Fruit fly (Drosophila melanogaster) whole organism, pupa: Measurements from ENCODE around the gene Pen.
A peak's percentile ranks its signal among the peaks of the same experiment; 100 is the strongest.

ENCODE experiments used
- CG10348 ChIP-seq: fragments of 200-800 bp; sonication (Bioruptor generic); IDR thresholded peaks from 2 replicates; pipeline ENCODE4 v1.3.6; 2022; ENCODE audit warnings: missing biosample characterization, missing genetic modification characterization
- CG12605 ChIP-seq: fragments of 200-800 bp; sonication (Bioruptor generic); IDR thresholded peaks from 2 replicates; pipeline ENCODE4 v1.3.6; 2022; ENCODE audit warnings: missing biosample characterization, missing genetic modification characterization
- CG13204 ChIP-seq: fragments of 200-800 bp; sonication (Bioruptor generic); optimal IDR thresholded peaks from 2 replicates; lab custom pipeline; 2018; ENCODE audit warnings: missing biosample characterization, mild to moderate bottlenecking, missing genetic modification characterization, moderate library complexity
- CG14655 ChIP-seq: fragments of 200-800 bp; sonication (Bioruptor generic); optimal IDR thresholded peaks from 3 replicates; lab custom pipeline; 2017; ENCODE audit warnings: mild to moderate bottlenecking, missing biosample characterization, missing genetic modification reagents, missing genetic modification characterization
- CG15710 ChIP-seq: fragments of 200-800 bp; sonication (Bioruptor generic); optimal IDR thresholded peaks from 2 replicates; lab custom pipeline; 2018; ENCODE audit warnings: missing biosample characterization, mild to moderate bottlenecking, missing genetic modification characterization, moderate library complexity
- CG17806 ChIP-seq: fragments of 200-800 bp; sonication (Bioruptor generic); optimal IDR thresholded peaks from 2 replicates; lab custom pipeline; 2018; ENCODE audit warnings: missing biosample characterization, mild to moderate bottlenecking, missing genetic modification characterization, moderate library complexity
- CG32121 ChIP-seq: fragments of 200-800 bp; sonication (Bioruptor generic); IDR thresholded peaks from 2 replicates; pipeline ENCODE4 v1.3.6; 2022; ENCODE audit warnings: missing biosample characterization, missing genetic modification characterization
- CG34367 ChIP-seq: fragments of 200-800 bp; sonication (Bioruptor generic); optimal IDR thresholded peaks from 2 replicates; lab custom pipeline; 2018; ENCODE audit warnings: missing biosample characterization, mild to moderate bottlenecking, missing genetic modification characterization
- CG4496 ChIP-seq: fragments of 200-800 bp; sonication (Bioruptor generic); IDR thresholded peaks from 3 replicates; pipeline ENCODE4 v1.3.6; 2022; ENCODE audit warnings: missing biosample characterization, missing genetic modification characterization
- CG8159 ChIP-seq: fragments of 200-800 bp; sonication (Bioruptor generic); optimal IDR thresholded peaks from 3 replicates; lab custom pipeline; 2018; ENCODE audit warnings: missing biosample characterization, mild to moderate bottlenecking, missing genetic modification characterization, moderate library complexity
- CG8301 ChIP-seq: fragments of 200-800 bp; sonication (Bioruptor generic); optimal IDR thresholded peaks from 2 replicates; lab custom pipeline; 2018; ENCODE audit warnings: missing biosample characterization, mild to moderate bottlenecking, missing genetic modification characterization
- CG9948 ChIP-seq: fragments of 200-800 bp; sonication (Bioruptor generic); optimal IDR thresholded peaks from 2 replicates; lab custom pipeline; 2018; ENCODE audit warnings: missing biosample characterization, mild to moderate bottlenecking, missing genetic modification characterization, moderate library complexity
- D1 ChIP-seq: fragments of 200-800 bp; sonication (Bioruptor generic); optimal IDR thresholded peaks from 2 replicates; lab custom pipeline; 2018; ENCODE audit warnings: missing biosample characterization, mild to moderate bottlenecking, missing genetic modification characterization, moderate library complexity
- EcR ChIP-seq: fragments of 200-800 bp; sonication (Bioruptor generic); optimal IDR thresholded peaks from 3 replicates; lab custom pipeline; 2019; ENCODE audit warnings: missing biosample characterization, missing genetic modification characterization, mild to moderate bottlenecking, moderate library complexity, missing genetic modification reagents
- Ets98B ChIP-seq: fragments of 200-800 bp; sonication (Bioruptor generic); IDR thresholded peaks from 2 replicates; pipeline ENCODE4 v1.3.6; 2022; ENCODE audit warnings: missing biosample characterization, missing genetic modification characterization
- Pif1A ChIP-seq: fragments of 200-800 bp; sonication (Bioruptor generic); optimal IDR thresholded peaks from 3 replicates; lab custom pipeline; 2016; ENCODE audit warnings: missing biosample characterization, missing genetic modification characterization
- Pif1B ChIP-seq: fragments of 200-800 bp; sonication (Bioruptor generic); optimal IDR thresholded peaks from 3 replicates; lab custom pipeline; 2016; ENCODE audit warnings: missing biosample characterization, missing genetic modification characterization
- Snoo ChIP-seq: fragments of 200-800 bp; sonication (Bioruptor generic); optimal IDR thresholded peaks from 3 replicates; lab custom pipeline; 2017; ENCODE audit warnings: missing biosample characterization, mild to moderate bottlenecking, missing genetic modification characterization, inconsistent platforms
- fd96Ca ChIP-seq: fragments of 200-800 bp; sonication (Bioruptor generic); IDR thresholded peaks from 3 replicates; pipeline ENCODE4 v1.3.6; 2022; ENCODE audit warnings: missing biosample characterization, missing genetic modification characterization
- gl ChIP-seq: fragments of 200-800 bp; sonication (Bioruptor generic); optimal IDR thresholded peaks from 2 replicates; lab custom pipeline; 2018; ENCODE audit warnings: missing biosample characterization, mild to moderate bottlenecking, missing genetic modification characterization
- rn ChIP-seq: fragments of 200-800 bp; sonication (Bioruptor generic); IDR thresholded peaks from 2 replicates; pipeline ENCODE4 v1.3.6; 2022; ENCODE audit warnings: missing biosample characterization, missing genetic modification characterization

The Pen gene

DNA sequence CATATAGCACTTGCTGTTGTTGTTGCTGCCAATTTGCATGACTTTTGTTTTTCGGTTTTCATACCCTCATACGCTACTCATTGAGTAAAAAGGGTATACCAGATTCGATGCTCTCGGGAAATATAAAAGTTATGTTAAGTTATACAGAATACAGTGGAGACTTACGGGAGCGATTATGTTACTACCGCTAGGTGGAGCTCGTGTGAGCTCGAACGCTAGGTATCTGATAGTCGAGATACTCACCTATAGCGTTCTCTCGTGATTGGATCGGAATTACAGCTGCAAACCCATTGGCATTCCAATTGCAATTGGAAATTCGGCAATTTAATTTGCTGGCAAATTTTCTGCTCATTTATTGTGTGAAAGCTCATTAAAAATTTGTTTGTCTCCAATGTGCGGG is 23.3 kb upstream of the Pen start:
- TF ChIP-seq CG17806 (tag; lab: Kevin White, UChicago) = no peak
- TF ChIP-seq CG4496 (GFP tag; lab: Robert Waterston, UW) = peak; percentile 62; the same call in 2 of the 3 replicates
- TF ChIP-seq CG8159 (tag; lab: Kevin White, UChicago) = no peak
- TF ChIP-seq CG14655 (GFP tag; lab: Kevin White, UChicago) = peak; percentile 12
- peak; percentile 40; the same call in 1 of the 2 replicates for TF ChIP-seq CG32121 (GFP tag; lab: Robert Waterston, UW)
- TF ChIP-seq fd96Ca = peak; percentile 50; the same call in 1 of the 3 replicates
- peak; percentile 35 for TF ChIP-seq Ets98B
- TF ChIP-seq, all 21 proteins: peak for 5

DNA sequence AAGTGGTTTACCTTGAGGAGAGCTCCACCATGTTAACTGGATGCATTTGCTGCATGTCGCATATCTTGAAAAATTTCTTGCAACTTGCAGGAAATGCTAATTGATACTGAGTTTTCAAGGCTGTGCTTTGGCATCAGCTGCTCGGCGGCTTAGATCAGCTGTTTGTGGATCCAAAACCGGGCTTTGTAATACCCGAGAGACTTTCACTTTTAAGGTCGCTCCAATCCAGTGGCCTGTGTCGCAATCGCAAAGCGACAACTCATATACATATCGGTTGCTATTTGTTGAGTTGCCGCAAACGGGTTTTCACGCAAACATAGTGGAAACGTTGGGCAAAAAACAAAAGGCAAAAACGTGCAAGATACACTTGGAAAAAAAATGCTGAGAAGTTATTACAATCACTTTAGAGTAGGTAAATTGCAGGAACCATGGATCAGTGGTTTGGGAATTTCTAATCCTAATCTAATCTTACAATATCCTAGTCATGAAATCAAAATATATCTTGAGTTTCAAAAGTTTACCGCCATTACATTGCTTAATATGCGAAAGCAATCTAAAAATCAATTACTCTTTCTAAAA is 20.8 kb upstream of the Pen start:
- TF ChIP-seq CG14655 (GFP tag; lab: Kevin White, UChicago) = peak; percentile 31
- TF ChIP-seq EcR (GFP tag; lab: Kevin White, UChicago) = peak; percentile 40
- TF ChIP-seq gl (tag; lab: Kevin White, UChicago) = no peak
- TF ChIP-seq CG17806 (tag; lab: Kevin White, UChicago) = peak; percentile 34
- TF ChIP-seq CG8301 (tag; lab: Kevin White, UChicago) = no peak
- peak; percentile 36 for TF ChIP-seq CG9948
- TF ChIP-seq fd96Ca = peak; percentile 38; the same call in 2 of the 3 replicates
- TF ChIP-seq Pif1A (GFP tag; lab: Kevin White, UChicago) = peak; percentile 25
- TF ChIP-seq CG15710 (tag; lab: Kevin White, UChicago) = peak; percentile 47
- TF ChIP-seq CG8159 (tag; lab: Kevin White, UChicago) = peak; percentile 35
- TF ChIP-seq CG32121 (GFP tag; lab: Robert Waterston, UW) = no peak
- TF ChIP-seq Ets98B = peak; percentile 7; the same call in 1 of the 2 replicates
- peak; percentile 39 for TF ChIP-seq CG34367 (tag; lab: Kevin White, UChicago)

DNA sequence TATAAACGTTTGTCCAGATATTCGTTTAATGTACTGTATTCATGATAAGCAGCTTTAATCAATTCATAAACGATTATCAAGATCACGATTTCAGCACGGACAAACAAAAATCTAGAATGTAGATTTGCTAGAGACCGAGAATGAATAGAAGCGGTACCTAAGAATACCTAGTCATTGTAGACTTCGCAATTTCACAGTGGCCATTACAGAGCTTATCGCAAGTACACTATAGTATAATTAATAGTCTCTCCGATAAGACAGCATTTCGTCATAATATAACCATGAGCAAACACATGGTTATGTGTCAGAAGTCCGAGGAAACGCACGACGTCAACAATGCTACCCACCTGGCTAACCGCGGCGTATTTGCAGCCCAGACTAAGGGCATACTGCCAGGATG is 7.4 kb upstream of the Pen start, which contains the start of gene CG33301:
Gene CG33301, plus strand, starts transcription at position 301 of the 400 bp plus-strand sequence.
- TF ChIP-seq CG13204 (GFP tag; lab: Kevin White, UChicago) (no peak), Pif1A (GFP tag; lab: Kevin White, UChicago) (no peak), CG8301 (tag; lab: Kevin White, UChicago) (no peak), Ets98B (no peak), CG32121 (GFP tag; lab: Robert Waterston, UW) (no peak), EcR (GFP tag; lab: Kevin White, UChicago) (no peak), Pif1B (no peak), fd96Ca (no peak), CG8159 (tag; lab: Kevin White, UChicago) (no peak), CG15710 (tag; lab: Kevin White, UChicago) (no peak), Snoo (no peak), CG9948 (no peak), CG12605 (GFP tag; lab: Robert Waterston, UW) (no peak), CG34367 (tag; lab: Kevin White, UChicago) (no peak), CG4496 (GFP tag; lab: Robert Waterston, UW) (no peak), D1 (tag; lab: Kevin White, UChicago) (no peak), CG14655 (GFP tag; lab: Kevin White, UChicago) (no peak), gl (tag; lab: Kevin White, UChicago) (no peak), rn (GFP tag; lab: Robert Waterston, UW) (no peak)

DNA sequence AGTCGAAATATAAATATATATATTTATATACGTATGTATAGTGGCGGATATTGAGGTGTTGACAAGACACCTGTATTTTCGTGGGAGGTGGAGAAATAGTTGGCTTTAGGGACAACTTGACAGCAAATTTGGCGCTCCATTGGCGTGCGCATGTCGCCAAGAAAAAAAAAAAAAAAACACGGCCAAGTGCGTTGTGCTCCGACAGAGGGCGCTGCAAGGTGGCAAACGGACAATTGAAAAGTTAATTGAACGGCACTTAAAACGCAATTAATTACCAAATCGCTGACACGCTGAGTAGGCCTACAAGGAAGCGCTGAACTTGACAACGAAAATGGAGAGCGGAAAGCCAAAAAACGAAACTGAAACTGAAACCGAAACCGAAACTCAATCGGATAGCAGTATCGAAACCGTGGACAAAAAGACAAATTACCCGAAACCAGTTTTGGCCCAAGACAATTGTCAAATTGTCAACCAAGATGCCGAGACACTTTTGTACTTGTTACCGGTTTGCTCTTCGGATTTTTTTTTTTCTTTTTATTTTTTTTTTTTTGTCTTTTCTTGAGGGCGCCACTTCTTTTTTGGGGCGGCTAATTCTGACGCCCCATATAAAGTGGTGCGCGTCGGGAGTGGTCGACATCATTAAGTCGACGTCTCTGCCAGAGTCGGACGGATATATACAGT is 3.0 kb upstream of the Pen start, which contains the start of gene Cpr31A:
Gene Cpr31A, plus strand, starts transcription at position 631 of the 681 bp plus-strand sequence.
- no peak for TF ChIP-seq CG32121 (GFP tag; lab: Robert Waterston, UW)
- TF ChIP-seq CG15710 (tag; lab: Kevin White, UChicago) = no peak
- no peak for TF ChIP-seq Pif1A (GFP tag; lab: Kevin White, UChicago)
- TF ChIP-seq CG17806 (tag; lab: Kevin White, UChicago) = no peak
- TF ChIP-seq rn (GFP tag; lab: Robert Waterston, UW) = no peak
- TF ChIP-seq Ets98B = no peak
- no peak for TF ChIP-seq CG4496 (GFP tag; lab: Robert Waterston, UW)
- TF ChIP-seq fd96Ca = no peak
- TF ChIP-seq Snoo = no peak
- TF ChIP-seq EcR (GFP tag; lab: Kevin White, UChicago) = no peak
- no peak for TF ChIP-seq CG14655 (GFP tag; lab: Kevin White, UChicago)
- TF ChIP-seq CG12605 (GFP tag; lab: Robert Waterston, UW) = no peak
- no peak for TF ChIP-seq D1 (tag; lab: Kevin White, UChicago)
- no peak for TF ChIP-seq CG34367 (tag; lab: Kevin White, UChicago)
- TF ChIP-seq, all 21 proteins: peak for 0

DNA sequence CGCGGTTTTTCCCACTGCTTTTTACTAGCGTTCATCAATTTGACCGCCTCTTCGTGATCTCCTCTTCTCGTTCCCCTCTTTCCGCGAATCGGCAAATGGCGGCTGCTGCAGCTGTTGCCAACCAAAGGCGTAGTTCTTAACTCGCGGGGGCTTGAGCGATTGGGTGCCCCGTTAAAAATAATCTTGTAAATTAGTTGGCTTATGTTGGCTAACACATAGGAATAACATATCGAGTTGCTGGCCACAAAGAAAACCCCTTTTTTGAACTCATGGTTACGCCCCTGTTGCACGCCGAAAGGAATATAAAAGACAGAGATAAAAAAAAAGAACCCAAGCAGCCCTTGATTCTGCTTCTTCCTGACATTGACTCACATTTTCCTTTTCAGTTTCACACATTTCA is 536 bp downstream of the Pen start:
- TF ChIP-seq CG12605 (GFP tag; lab: Robert Waterston, UW) = peak; percentile 94
- TF ChIP-seq Ets98B = peak; percentile 96
- peak; percentile 83 for TF ChIP-seq D1 (tag; lab: Kevin White, UChicago)
- peak; percentile 98 for TF ChIP-seq CG14655 (GFP tag; lab: Kevin White, UChicago)
- peak; percentile 97 for TF ChIP-seq CG8301 (tag; lab: Kevin White, UChicago)
- peak; percentile 99 for TF ChIP-seq fd96Ca
- peak; percentile 91 for TF ChIP-seq CG13204 (GFP tag; lab: Kevin White, UChicago)
- peak; percentile 95 for TF ChIP-seq CG34367 (tag; lab: Kevin White, UChicago)
- peak; percentile 78 for TF ChIP-seq CG10348 (GFP tag; lab: Robert Waterston, UW)
- TF ChIP-seq Snoo = peak; percentile 98
- no peak for TF ChIP-seq EcR (GFP tag; lab: Kevin White, UChicago)
- peak; percentile 97 for TF ChIP-seq CG9948
- TF ChIP-seq rn (GFP tag; lab: Robert Waterston, UW) = peak; percentile 94
- TF ChIP-seq gl (tag; lab: Kevin White, UChicago) = peak; percentile 95
- peak; percentile 97 for TF ChIP-seq Pif1A (GFP tag; lab: Kevin White, UChicago)
- peak; percentile 99 for TF ChIP-seq CG4496 (GFP tag; lab: Robert Waterston, UW)
- TF ChIP-seq CG17806 (tag; lab: Kevin White, UChicago) = peak; percentile 98
- peak; percentile 94 for TF ChIP-seq CG15710 (tag; lab: Kevin White, UChicago)
- TF ChIP-seq Pif1B = peak; percentile 98
- TF ChIP-seq CG8159 (tag; lab: Kevin White, UChicago) = peak; percentile 95
- TF ChIP-seq CG32121 (GFP tag; lab: Robert Waterston, UW) = peak; percentile 91
